Fruit fly (Drosophila melanogaster) whole organism, prepupa: ENCODE measurements around the gene CG32720.

ENCODE experiments used
- Blimp-1 ChIP-seq: fragments of 200-800 bp; sonication (Bioruptor generic); optimal IDR thresholded peaks from 3 replicates; lab custom pipeline; 2017; ENCODE audit warnings: missing biosample characterization, missing genetic modification characterization, mild to moderate bottlenecking, moderate library complexity, missing genetic modification reagents
- CG10631 ChIP-seq: fragments of 200-800 bp; sonication (Bioruptor generic); optimal IDR thresholded peaks from 2 replicates; lab custom pipeline; 2016; ENCODE audit warnings: missing biosample characterization, missing genetic modification characterization
- CG10669 ChIP-seq: fragments of 200-800 bp; sonication (Bioruptor generic); optimal IDR thresholded peaks from 3 replicates; lab custom pipeline; 2018; ENCODE audit warnings: missing biosample characterization, mild to moderate bottlenecking, missing genetic modification characterization, moderate library complexity
- CG11294 ChIP-seq: fragments of 200-800 bp; sonication (Bioruptor generic); IDR thresholded peaks from 2 replicates; pipeline ENCODE4 v1.3.6; 2022; ENCODE audit warnings: missing biosample characterization, missing genetic modification characterization
- CG11762 ChIP-seq: fragments of 200-800 bp; sonication (Bioruptor generic); optimal IDR thresholded peaks from 3 replicates; lab custom pipeline; 2016; ENCODE audit warnings: missing biosample characterization, missing genetic modification characterization; ENCODE audit not compliant: insufficient read depth
- CG11902 ChIP-seq: fragments of 200-800 bp; sonication (Bioruptor generic); optimal IDR thresholded peaks from 3 replicates; lab custom pipeline; 2016; ENCODE audit warnings: missing biosample characterization, missing genetic modification characterization
- CG15336 ChIP-seq: fragments of 200-800 bp; sonication (Bioruptor generic); IDR thresholded peaks from 2 replicates; pipeline ENCODE4 v1.3.6; 2022; ENCODE audit warnings: missing biosample characterization, missing genetic modification characterization
- CG1621 ChIP-seq: fragments of 200-800 bp; sonication (Bioruptor generic); optimal IDR thresholded peaks from 3 replicates; lab custom pipeline; 2018; ENCODE audit warnings: missing biosample characterization, mild to moderate bottlenecking, missing genetic modification characterization
- CG16779 ChIP-seq: fragments of 200-800 bp; sonication (Bioruptor generic); optimal IDR thresholded peaks from 3 replicates; lab custom pipeline; 2017; ENCODE audit warnings: missing biosample characterization, mild to moderate bottlenecking, missing genetic modification characterization
- CG3032 ChIP-seq: fragments of 200-800 bp; optimal IDR thresholded peaks from 2 replicates; lab custom pipeline; 2019; ENCODE audit warnings: missing biosample characterization, mild to moderate bottlenecking, missing genetic modification characterization, moderate library complexity
- CG31627 ChIP-seq: fragments of 200-800 bp; sonication (Bioruptor generic); optimal IDR thresholded peaks from 3 replicates; lab custom pipeline; 2016; ENCODE audit warnings: missing biosample characterization, missing genetic modification characterization
- CG3919 ChIP-seq: fragments of 200-800 bp; sonication (Bioruptor generic); optimal IDR thresholded peaks from 3 replicates; lab custom pipeline; 2016; ENCODE audit warnings: missing biosample characterization, missing genetic modification characterization
- CG4318 ChIP-seq: fragments of 200-800 bp; sonication (Bioruptor generic); optimal IDR thresholded peaks from 3 replicates; lab custom pipeline; 2017; ENCODE audit warnings: missing biosample characterization, mild to moderate bottlenecking, missing genetic modification characterization
- CG6163 ChIP-seq: fragments of 200-800 bp; sonication (Bioruptor generic); IDR thresholded peaks from 3 replicates; pipeline ENCODE4 v1.3.6; 2022; ENCODE audit warnings: missing biosample characterization, missing genetic modification characterization
- CG6276 ChIP-seq: fragments of 200-800 bp; sonication (Bioruptor generic); optimal IDR thresholded peaks from 2 replicates; lab custom pipeline; 2017; ENCODE audit warnings: missing biosample characterization, mild to moderate bottlenecking, missing genetic modification characterization
- CG6792 ChIP-seq: fragments of 200-800 bp; sonication (Bioruptor generic); optimal IDR thresholded peaks from 3 replicates; lab custom pipeline; 2016; ENCODE audit warnings: missing biosample characterization, missing genetic modification characterization
- CG6808 ChIP-seq: fragments of 200-800 bp; sonication (Bioruptor generic); optimal IDR thresholded peaks from 3 replicates; lab custom pipeline; 2017; ENCODE audit warnings: missing biosample characterization, missing genetic modification characterization, mild to moderate bottlenecking, moderate library complexity, missing genetic modification reagents
- CG6854 ChIP-seq: fragments of 200-800 bp; sonication (Bioruptor generic); optimal IDR thresholded peaks from 2 replicates; lab custom pipeline; 2017; ENCODE audit warnings: missing biosample characterization, mild to moderate bottlenecking, missing genetic modification characterization
- CG7368 ChIP-seq: fragments of 200-800 bp; sonication (Bioruptor generic); optimal IDR thresholded peaks from 3 replicates; lab custom pipeline; 2016; ENCODE audit warnings: missing biosample characterization, missing genetic modification characterization
- CG8119 ChIP-seq: fragments of 200-800 bp; sonication (Bioruptor generic); IDR thresholded peaks from 3 replicates; pipeline ENCODE4 v1.3.6; 2022; ENCODE audit warnings: missing biosample characterization, missing genetic modification characterization
- CG8319 ChIP-seq: fragments of 200-800 bp; sonication (Bioruptor generic); optimal IDR thresholded peaks from 3 replicates; lab custom pipeline; 2016; ENCODE audit warnings: missing biosample characterization, missing genetic modification characterization
- CG8632 ChIP-seq: fragments of 200-800 bp; sonication (Bioruptor generic); optimal IDR thresholded peaks from 3 replicates; lab custom pipeline; 2016; ENCODE audit warnings: missing biosample characterization, missing genetic modification characterization
- CG9139 ChIP-seq: fragments of 200-800 bp; sonication (Bioruptor generic); optimal IDR thresholded peaks from 3 replicates; lab custom pipeline; 2017; ENCODE audit warnings: missing biosample characterization, mild to moderate bottlenecking, missing genetic modification characterization
- Eip75B ChIP-seq: fragments of 200-800 bp; sonication (Bioruptor generic); optimal IDR thresholded peaks from 3 replicates; lab custom pipeline; 2016; ENCODE audit warnings: missing biosample characterization, missing genetic modification characterization
- Eip78C ChIP-seq: fragments of 200-800 bp; sonication (Bioruptor generic); peaks from one replicate; lab custom pipeline; 2016; ENCODE audit warnings: missing biosample characterization, missing genetic modification characterization
- Eip93F ChIP-seq: fragments of 200-800 bp; sonication (Bioruptor generic); optimal IDR thresholded peaks from 2 replicates; lab custom pipeline; 2016; ENCODE audit warnings: missing biosample characterization, mild to moderate bottlenecking, missing genetic modification characterization
- Ets21C ChIP-seq: fragments of 200-800 bp; sonication (Bioruptor generic); optimal IDR thresholded peaks from 3 replicates; lab custom pipeline; 2016; ENCODE audit warnings: missing biosample characterization, missing genetic modification characterization
- Ets96B ChIP-seq: fragments of 200-800 bp; optimal IDR thresholded peaks from 2 replicates; lab custom pipeline; 2019; ENCODE audit warnings: missing biosample characterization, mild to moderate bottlenecking, missing genetic modification characterization, moderate library complexity
- Gug ChIP-seq: fragments of 200-800 bp; sonication (Bioruptor generic); IDR thresholded peaks from 2 replicates; pipeline ENCODE4 v1.3.6; 2022; ENCODE audit warnings: missing biosample characterization, missing genetic modification characterization
- Hr38 ChIP-seq: sonication (Bioruptor generic); optimal IDR thresholded peaks from 2 replicates; lab custom pipeline; 2016; ENCODE audit warnings: missing biosample characterization, missing genetic modification characterization
- Hr39 ChIP-seq: fragments of 200-800 bp; sonication (Bioruptor generic); optimal IDR thresholded peaks from 2 replicates; lab custom pipeline; 2016; ENCODE audit warnings: missing biosample characterization, missing genetic modification characterization
- Hr4 ChIP-seq: fragments of 200-800 bp; sonication (Bioruptor generic); optimal IDR thresholded peaks from 3 replicates; lab custom pipeline; 2016; ENCODE audit warnings: missing biosample characterization, missing genetic modification characterization
- Lpt ChIP-seq: fragments of 200-800 bp; sonication (Bioruptor generic); optimal IDR thresholded peaks from 3 replicates; lab custom pipeline; 2016; ENCODE audit warnings: missing biosample characterization, missing genetic modification characterization
- OdsH ChIP-seq: fragments of 200-800 bp; sonication (Bioruptor generic); optimal IDR thresholded peaks from 3 replicates; lab custom pipeline; 2016; ENCODE audit warnings: missing biosample characterization, missing genetic modification characterization
- Smox ChIP-seq: fragments of 200-800 bp; sonication (Bioruptor generic); optimal IDR thresholded peaks from 3 replicates; lab custom pipeline; 2016; ENCODE audit warnings: missing biosample characterization, missing genetic modification characterization
- Sox102F ChIP-seq: fragments of 200-800 bp; sonication (Bioruptor generic); optimal IDR thresholded peaks from 2 replicates; lab custom pipeline; 2016; ENCODE audit warnings: missing biosample characterization, mild to moderate bottlenecking, missing genetic modification characterization
- Sox14 ChIP-seq: fragments of 200-800 bp; sonication (Bioruptor generic); optimal IDR thresholded peaks from 3 replicates; lab custom pipeline; 2016; ENCODE audit warnings: missing biosample characterization, missing genetic modification characterization
- achi ChIP-seq: fragments of 200-800 bp; sonication (Bioruptor generic); optimal IDR thresholded peaks from 3 replicates; lab custom pipeline; 2016; ENCODE audit warnings: missing biosample characterization, missing genetic modification characterization
- dsx ChIP-seq: fragments of 200-800 bp; optimal IDR thresholded peaks from 3 replicates; lab custom pipeline; 2019; ENCODE audit warnings: missing biosample characterization, mild to moderate bottlenecking, missing genetic modification characterization, moderate library complexity; ENCODE audit not compliant: poor library complexity, severe bottlenecking
- eg ChIP-seq: fragments of 200-800 bp; sonication (Bioruptor generic); IDR thresholded peaks from 3 replicates; pipeline ENCODE4 v1.3.6; 2022; ENCODE audit warnings: missing biosample characterization, missing genetic modification characterization
- esn ChIP-seq: fragments of 200-800 bp; sonication (Bioruptor generic); optimal IDR thresholded peaks from 2 replicates; lab custom pipeline; 2016; ENCODE audit warnings: missing biosample characterization, mild to moderate bottlenecking, missing genetic modification characterization, moderate library complexity
- fd59A ChIP-seq: fragments of 200-800 bp; sonication (Bioruptor generic); optimal IDR thresholded peaks from 2 replicates; lab custom pipeline; 2017; ENCODE audit warnings: missing biosample characterization, mild to moderate bottlenecking, missing genetic modification characterization, missing genetic modification reagents
- fkh ChIP-seq: fragments of 200-800 bp; sonication (Bioruptor generic); optimal IDR thresholded peaks from 3 replicates; lab custom pipeline; 2017; ENCODE audit warnings: missing biosample characterization, mild to moderate bottlenecking, missing genetic modification characterization, moderate library complexity
- lz ChIP-seq: fragments of 200-800 bp; sonication (Bioruptor generic); optimal IDR thresholded peaks from 3 replicates; lab custom pipeline; 2016; ENCODE audit warnings: missing biosample characterization, missing genetic modification characterization
- net ChIP-seq: fragments of 200-800 bp; sonication (Bioruptor generic); optimal IDR thresholded peaks from 3 replicates; lab custom pipeline; 2016; ENCODE audit warnings: missing biosample characterization, missing genetic modification characterization
- pdm3 ChIP-seq: fragments of 200-800 bp; sonication (Bioruptor generic); optimal IDR thresholded peaks from 3 replicates; lab custom pipeline; 2016; ENCODE audit warnings: missing biosample characterization, missing genetic modification characterization
- salr ChIP-seq, 2 experiments: fragments of 200-800 bp; sonication (Bioruptor generic); optimal IDR thresholded peaks; 3 replicates each; lab custom pipeline; 2016 to 2018; ENCODE audit warnings: missing biosample characterization in 2 of 2, missing genetic modification characterization in 2 of 2, mild to moderate bottlenecking in 1 of 2
- spab ChIP-seq: fragments of 200-800 bp; sonication (Bioruptor generic); optimal IDR thresholded peaks from 2 replicates; lab custom pipeline; 2017; ENCODE audit warnings: missing biosample characterization, mild to moderate bottlenecking, missing genetic modification characterization, missing genetic modification reagents
- ss ChIP-seq, 2 experiments: fragments of 200-800 bp; sonication (Bioruptor generic); optimal IDR thresholded peaks; 2 replicates in 1 of 2; 3 replicates in 1 of 2; lab custom pipeline; 2017 to 2018; ENCODE audit warnings: mild to moderate bottlenecking in 2 of 2, missing biosample characterization in 2 of 2, missing genetic modification characterization in 2 of 2, moderate library complexity in 1 of 2
- svp ChIP-seq: fragments of 200-800 bp; sonication (Bioruptor generic); peaks from one replicate; lab custom pipeline; 2016; ENCODE audit warnings: missing biosample characterization, missing genetic modification characterization
- topi ChIP-seq: fragments of 200-800 bp; sonication (Bioruptor generic); optimal IDR thresholded peaks from 3 replicates; lab custom pipeline; 2016; ENCODE audit warnings: missing biosample characterization, missing genetic modification characterization
- vri ChIP-seq: fragments of 200-800 bp; sonication (Bioruptor generic); optimal IDR thresholded peaks from 3 replicates; lab custom pipeline; 2016; ENCODE audit warnings: missing biosample characterization, mild to moderate bottlenecking, missing genetic modification characterization

CG32720 gene

DNA sequence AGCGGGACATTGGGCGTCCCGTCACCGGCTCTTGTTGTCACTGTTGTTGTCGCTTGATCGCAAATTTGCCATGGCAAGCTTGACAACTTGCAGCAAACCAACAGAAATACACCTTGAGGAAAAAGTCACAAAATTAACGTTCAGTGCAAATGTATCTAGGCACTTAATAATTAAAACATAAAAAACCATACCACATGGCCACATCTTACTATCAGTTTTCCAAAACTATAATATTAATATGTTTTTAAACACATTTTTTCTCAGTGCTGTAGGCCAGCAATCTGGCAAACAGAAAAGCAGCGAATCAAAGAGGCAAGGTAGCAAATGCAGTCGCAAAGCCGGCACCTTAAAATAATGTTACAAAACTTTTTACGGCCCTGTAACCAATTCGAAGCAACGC lies 9.6 kb upstream of the CG32720 start:
- TF ChIP-seq Ets96B (tag; lab: Kevin White, UChicago) (peak; percentile 48), CG8319 (GFP tag; lab: Kevin White, UChicago) (no peak), CG31627 (no peak), CG1621 (tag; lab: Kevin White, UChicago) (peak; percentile 20), CG9139 (GFP tag; lab: Kevin White, UChicago) (no peak), CG10669 (GFP tag; lab: Kevin White, UChicago) (peak; percentile 43), spab (GFP tag; lab: Kevin White, UChicago) (no peak), CG15336 (GFP tag; lab: Robert Waterston, UW) (peak; percentile 40; the same call in 1 of the 2 replicates), CG16779 (no peak), Sox14 (GFP tag; lab: Kevin White, UChicago) (no peak), vri (GFP tag; lab: Kevin White, UChicago) (no peak), net (GFP tag; lab: Kevin White, UChicago) (no peak), Eip75B (peak; percentile 9), Hr38 (GFP tag; lab: Kevin White, UChicago) (no peak), Sox102F (GFP tag; lab: Kevin White, UChicago) (no peak), Hr39 (peak; percentile 8), CG11294 (GFP tag; lab: Robert Waterston, UW) (no peak), CG6276 (GFP tag; lab: Kevin White, UChicago) (peak; percentile 12), salr (GFP tag; optimal IDR thresholded peaks at IDR 0.05; lab: Kevin White, UChicago) (peak in 1 of 2 experiments; percentile 4), Lpt (no peak), esn (GFP tag; lab: Kevin White, UChicago) (peak; percentile 2), CG7368 (no peak), eg (GFP tag; lab: Robert Waterston, UW) (0 out of 3 replicates have a peak, but pooled peaks have one; percentile 34), CG6854 (no peak), Eip93F (GFP tag; lab: Kevin White, UChicago) (no peak), topi (peak; percentile 20), CG11762 (GFP tag; lab: Kevin White, UChicago) (no peak), Blimp-1 (GFP tag; lab: Kevin White, UChicago) (no peak), Hr4 (no peak), CG11902 (GFP tag; lab: Kevin White, UChicago) (no peak), Ets21C (GFP tag; lab: Kevin White, UChicago) (no peak), CG3919 (GFP tag; lab: Kevin White, UChicago) (peak; percentile 47), ss (GFP tag; optimal IDR thresholded peaks at IDR 0.05; lab: Kevin White, UChicago) (no peak), fkh (GFP tag; lab: Kevin White, UChicago) (no peak), CG10631 (peak; percentile 44), CG6792 (GFP tag; lab: Kevin White, UChicago) (peak; percentile 0), Eip78C (peak; percentile 84), CG3032 (tag; lab: Kevin White, UChicago) (peak; percentile 62), dsx (GFP tag; lab: Kevin White, UChicago) (peak; percentile 21), CG6808 (GFP tag; lab: Kevin White, UChicago) (peak; percentile 29), CG6163 (GFP tag; lab: Robert Waterston, UW) (peak; percentile 69), lz (GFP tag; lab: Kevin White, UChicago) (peak; percentile 15), pdm3 (GFP tag; lab: Kevin White, UChicago) (peak; percentile 46), achi (GFP tag; lab: Kevin White, UChicago) (peak; percentile 34), fd59A (peak; percentile 38), Smox (GFP tag; lab: Kevin White, UChicago) (no peak), Gug (peak; percentile 29; the same call in 1 of the 2 replicates), OdsH (GFP tag; lab: Kevin White, UChicago) (peak; percentile 24), CG8119 (GFP tag; lab: Robert Waterston, UW) (peak; percentile 34; the same call in 1 of the 3 replicates), CG4318 (GFP tag; lab: Kevin White, UChicago) (no peak), svp (peak; percentile 22), CG8632 (GFP tag; lab: Kevin White, UChicago) (no peak)
